Fruit fly (Drosophila melanogaster): ENCODE results near the gene CG3386.
A peak's percentile ranks its signal among the peaks of the same experiment; 100 is the strongest.

Gene CG3386

dm6 chr3L:710345-710822 is 28.1 kb upstream of the CG3386 start, which contains the start of gene CkIIalpha-i3 (continued):
- TF ChIP-seq hbn (GFP tag; IDR thresholded peaks at IDR 0.05; ENCODE audit: partially characterized antibody) (no peak), Max (GFP tag; optimal IDR thresholded peaks at IDR 0.05) (no peak), peb (GFP tag; IDR thresholded peaks at IDR 0.05) (no peak), NC2β (GFP tag; optimal IDR thresholded peaks at IDR 0.05) (no peak), Lpt (GFP tag; optimal IDR thresholded peaks at IDR 0.05) (no peak), CG4707 (GFP tag; optimal IDR thresholded peaks at IDR 0.05) (no peak), hth (optimal IDR thresholded peaks at IDR 0.05) (no peak), Sin3A (optimal IDR thresholded peaks at IDR 0.05) (peak; percentile 37), CG33213 (GFP tag; optimal IDR thresholded peaks at IDR 0.05) (peak; percentile 22), CG7556 (GFP tag; optimal IDR thresholded peaks at IDR 0.05) (no peak), Bgb (GFP tag; IDR thresholded peaks at IDR 0.05; ENCODE audit: partially characterized antibody) (no peak), Ravus (GFP tag; IDR thresholded peaks at IDR 0.05) (no peak), H15 (GFP tag; IDR thresholded peaks at IDR 0.05) (no peak), pnt (GFP tag; optimal IDR thresholded peaks at IDR 0.05) (peak; percentile 4), Oaz (GFP tag; IDR thresholded peaks at IDR 0.05) (no peak), CG33557 (GFP tag; optimal IDR thresholded peaks at IDR 0.05) (no peak), CG15479 (GFP tag; optimal IDR thresholded peaks at IDR 0.05) (no peak), PHDP (tag; optimal IDR thresholded peaks at IDR 0.05) (no peak), CG31224 (GFP tag; IDR thresholded peaks at IDR 0.05) (no peak), Doc2 (GFP tag; IDR thresholded peaks at IDR 0.05) (no peak), CG16815 (GFP tag; optimal IDR thresholded peaks at IDR 0.05) (no peak), Spps (tag; optimal IDR thresholded peaks at IDR 0.05) (no peak), otp (GFP tag; IDR thresholded peaks at IDR 0.05) (no peak), CHES-1-like (GFP tag; optimal IDR thresholded peaks at IDR 0.05) (no peak), esg (GFP tag; conservative IDR thresholded peaks at IDR 0.05) (no peak), CG9215 (GFP tag; IDR thresholded peaks at IDR 0.05) (no peak), CG17568 (GFP tag; optimal IDR thresholded peaks at IDR 0.05) (no peak), CG10209 (GFP tag; optimal IDR thresholded peaks at IDR 0.05) (no peak), CG6689 (GFP tag; IDR thresholded peaks at IDR 0.05) (no peak), CG4424 (GFP tag; optimal IDR thresholded peaks at IDR 0.05) (no peak), Abd-B (GFP tag; optimal IDR thresholded peaks at IDR 0.05) (no peak), seq (GFP tag; IDR thresholded peaks at IDR 0.05) (no peak), kni (GFP tag; optimal IDR thresholded peaks at IDR 0.05) (no peak), zfh1 (GFP tag; IDR thresholded peaks at IDR 0.05) (no peak), CG9609 (GFP tag; optimal IDR thresholded peaks at IDR 0.05) (no peak), Mad (GFP tag; optimal IDR thresholded peaks at IDR 0.05) (no peak), CG34376 (GFP tag; optimal IDR thresholded peaks at IDR 0.05) (no peak), Hr3 (GFP tag; optimal IDR thresholded peaks at IDR 0.05) (no peak), E2f2 (GFP tag; IDR thresholded peaks at IDR 0.05) (0 out of 2 replicates have a peak, but pooled peaks have one; percentile 5), so (GFP tag; IDR thresholded peaks at IDR 0.05) (no peak), CG14710 (tag; optimal IDR thresholded peaks at IDR 0.05) (peak; percentile 47), CG10462 (GFP tag; optimal IDR thresholded peaks at IDR 0.05) (no peak), CG6765 (GFP tag; optimal IDR thresholded peaks at IDR 0.05) (no peak), psq (GFP tag; optimal IDR thresholded peaks at IDR 0.05) (no peak), hb (GFP tag; IDR thresholded peaks at IDR 0.05; ENCODE audit: partially characterized antibody) (no peak), CG31365 (tag; optimal IDR thresholded peaks at IDR 0.05) (no peak), chinmo (GFP tag; IDR thresholded peaks at IDR 0.05; ENCODE audit: partially characterized antibody) (no peak), jigr1 (GFP tag; IDR thresholded peaks at IDR 0.05) (no peak), Bdp1 (GFP tag; optimal IDR thresholded peaks at IDR 0.05) (no peak), unpg (GFP tag; optimal IDR thresholded peaks at IDR 0.05) (no peak), tin (GFP tag; optimal IDR thresholded peaks at IDR 0.05) (no peak), nau (GFP tag; optimal IDR thresholded peaks at IDR 0.05) (no peak), jing (GFP tag; optimal IDR thresholded peaks at IDR 0.05) (no peak)
